Fruit fly (Drosophila melanogaster) whole organism, embryonic: ENCODE measurements around the gene TwdlN.

Experiments used
- CG10147 ChIP-seq: fragments of 200-800 bp; sonication (Bioruptor generic); optimal IDR thresholded peaks from 2 replicates; lab custom pipeline; 2019; ENCODE audit warnings: missing biosample characterization, mild to moderate bottlenecking, missing genetic modification characterization, moderate library complexity
- CG13296 ChIP-seq: fragments of 200-800 bp; sonication (Bioruptor generic); optimal IDR thresholded peaks from 3 replicates; lab custom pipeline; 2018; ENCODE audit warnings: missing biosample characterization, mild to moderate bottlenecking, missing genetic modification characterization
- CG17359 ChIP-seq: fragments of 200-800 bp; sonication (Bioruptor generic); optimal IDR thresholded peaks from 3 replicates; lab custom pipeline; 2018; ENCODE audit warnings: missing biosample characterization, mild to moderate bottlenecking, missing genetic modification characterization, moderate library complexity
- CG7271 ChIP-seq: fragments of 200-800 bp; sonication (Bioruptor generic); optimal IDR thresholded peaks from 2 replicates; lab custom pipeline; 2018; ENCODE audit warnings: missing biosample characterization, mild to moderate bottlenecking, missing genetic modification characterization, moderate library complexity
- HLH3B ChIP-seq: fragments of 200-800 bp; sonication (Bioruptor generic); IDR thresholded peaks from 2 replicates; pipeline ENCODE4 v1.3.6; 2022; ENCODE audit warnings: missing biosample characterization, missing genetic modification characterization
- Nf-YB ChIP-seq: fragments of 200-800 bp; sonication (Bioruptor generic); optimal IDR thresholded peaks from 3 replicates; lab custom pipeline; 2019; ENCODE audit warnings: missing biosample characterization, mild to moderate bottlenecking, missing genetic modification characterization, moderate library complexity
- toy ChIP-seq: fragments of 200-800 bp; sonication (Bioruptor generic); IDR thresholded peaks from 2 replicates; pipeline ENCODE4 v1.3.6; 2022; ENCODE audit warnings: missing biosample characterization, missing genetic modification characterization

DNA sequence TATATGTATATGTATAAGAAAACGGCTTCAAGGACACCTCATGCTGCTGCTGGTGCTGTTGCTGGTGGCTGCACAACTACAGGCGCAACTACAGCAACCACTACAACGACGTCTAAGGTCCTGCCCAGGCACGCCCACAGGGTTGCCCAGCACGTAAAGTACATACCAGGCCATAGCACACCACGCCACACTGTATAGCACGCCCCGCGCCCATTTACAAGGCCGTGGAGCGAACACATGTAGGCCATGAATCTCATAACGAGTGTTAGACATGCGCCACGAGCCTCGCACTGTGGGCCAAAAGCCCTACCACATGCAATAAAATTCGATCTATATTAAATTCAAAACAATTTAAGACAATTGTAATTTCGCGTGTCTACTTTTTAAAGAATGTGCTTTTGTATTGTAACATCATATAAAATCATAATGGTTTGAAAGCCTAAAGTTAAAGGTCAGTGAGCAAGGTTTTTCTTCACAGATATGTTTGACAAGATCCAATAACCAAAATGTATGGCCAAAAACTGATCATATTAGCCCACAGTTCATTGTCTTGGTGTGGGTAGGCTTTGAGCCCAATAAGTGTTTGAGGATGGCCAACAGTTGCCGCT is 40.0 kb downstream of the TwdlN start:
- TF ChIP-seq CG13296: peak; percentile 18
- TF ChIP-seq CG10147 (GFP tag; lab: Kevin White, UChicago): peak; percentile 27
- no peak for TF ChIP-seq CG7271 (tag; lab: Kevin White, UChicago)
- no peak for TF ChIP-seq HLH3B (GFP tag; lab: Robert Waterston, UW)
- TF ChIP-seq CG17359: no peak
- TF ChIP-seq toy (GFP tag; lab: Robert Waterston, UW): no peak
- no peak for TF ChIP-seq Nf-YB
